Worm (Caenorhabditis elegans): ENCODE results near the gene Y59H11AR.4.

Gene Y59H11AR.4

ce11 chrIV:8585076-8586033, 15.2 kb downstream of the Y59H11AR.4 start, which contains the start of gene catp-7 (continued):
- TF ChIP-seq rcor-1 (GFP tag; IDR thresholded peaks at IDR 0.05) (no peak), F33H1.4 (GFP tag; IDR thresholded peaks at IDR 0.05) (no peak), cebp-1 (GFP tag; IDR thresholded peaks at IDR 0.05) (no peak), cebp-1 (tag; optimal IDR thresholded peaks at IDR 0.05) (peak; percentile 58), aptf-3 (GFP tag; IDR thresholded peaks at IDR 0.05) (no peak), lir-1 (GFP tag; conservative IDR thresholded peaks at IDR 0.05) (0 out of 2 replicates have a peak, but pooled peaks have one; percentile 30), T07F8.4 (tag; optimal IDR thresholded peaks at IDR 0.05) (no peak), hmg-20 (GFP tag; IDR thresholded peaks at IDR 0.05) (no peak), dpl-1 (GFP tag; optimal IDR thresholded peaks at IDR 0.05) (no peak), attf-5 (GFP tag; optimal IDR thresholded peaks at IDR 0.05) (peak; percentile 22), bed-2 (GFP tag; IDR thresholded peaks at IDR 0.05) (no peak), F22D6.2 (tag; optimal IDR thresholded peaks at IDR 0.05) (no peak), dox-1 (GFP tag; IDR thresholded peaks at IDR 0.05) (no peak), chd-7 (tag; optimal IDR thresholded peaks at IDR 0.05) (peak; percentile 42), F39B2.1 (GFP tag; IDR thresholded peaks at IDR 0.05) (no peak), aptf-2 (GFP tag; conservative IDR thresholded peaks at IDR 0.05) (no peak), tbp1 (GFP tag; optimal IDR thresholded peaks at IDR 0.05) (peak; percentile 23), mxl-1 (tag; optimal IDR thresholded peaks at IDR 0.05) (no peak), ama-1 (optimal IDR thresholded peaks at IDR 0.05) (no peak), ama-1 (GFP tag; optimal IDR thresholded peaks at IDR 0.05) (no peak), C06A6.2 (GFP tag; conservative IDR thresholded peaks at IDR 0.05) (no peak), egrh-3 (GFP tag; IDR thresholded peaks at IDR 0.05) (no peak), hsf-1 (GFP tag; IDR thresholded peaks at IDR 0.05) (peak; percentile 84; the same call in 1 of the 2 replicates), hmg-1.2 (GFP tag; IDR thresholded peaks at IDR 0.05) (no peak), tlf-1 (GFP tag; optimal IDR thresholded peaks at IDR 0.05) (no peak), nhr-80 (tag; optimal IDR thresholded peaks at IDR 0.05) (peak; percentile 87), lin-26 (GFP tag; IDR thresholded peaks at IDR 0.05) (no peak), somi-1 (GFP tag; optimal IDR thresholded peaks at IDR 0.05) (no peak)

- TF ChIP-seq ztf-28 (GFP tag; IDR thresholded peaks at IDR 0.05): no peak
- TF ChIP-seq repo-1 (tag; optimal IDR thresholded peaks at IDR 0.05): no peak
- no peak for TF ChIP-seq ceh-100 (GFP tag; IDR thresholded peaks at IDR 0.05)
- TF ChIP-seq lin-35 (GFP tag; optimal IDR thresholded peaks at IDR 0.05): no peak
- no peak for TF ChIP-seq let-526 (GFP tag; IDR thresholded peaks at IDR 0.05)
- no peak for TF ChIP-seq ceh-91 (GFP tag; IDR thresholded peaks at IDR 0.05)
- TF ChIP-seq dpff-1 (tag; optimal IDR thresholded peaks at IDR 0.05): no peak
- TF ChIP-seq sdz-38 (tag; optimal IDR thresholded peaks at IDR 0.05): no peak
- TF ChIP-seq T26A5.8 (tag; optimal IDR thresholded peaks at IDR 0.05): no peak
- TF ChIP-seq hmg-1.2 (GFP tag; IDR thresholded peaks at IDR 0.05): no peak
- no peak for TF ChIP-seq sptf-2 (GFP tag; optimal IDR thresholded peaks at IDR 0.05)
- TF ChIP-seq mxl-1 (tag; optimal IDR thresholded peaks at IDR 0.05): no peak
- TF ChIP-seq F55B11.4 (tag; optimal IDR thresholded peaks at IDR 0.05; ENCODE audit: borderline replicate concordance, insufficient read depth): no peak
- no peak for TF ChIP-seq nfya-2 (GFP tag; IDR thresholded peaks at IDR 0.05)
- TF ChIP-seq B0336.3 (GFP tag; IDR thresholded peaks at IDR 0.05): no peak
- no peak for TF ChIP-seq ztf-25 (GFP tag; IDR thresholded peaks at IDR 0.05)
Observed at ce11 chrIV:8571138-8571537, 29.4 kb downstream of the Y59H11AR.4 start, which contains the start of gene Y59H11AM.1. TSS of gene Y59H11AM.1 (plus strand) at chrIV:8571438.

All from whole organism, young adult.